Worm (Caenorhabditis elegans) whole organism, mixed stage, embryonic: Measurements from ENCODE around the gene Y62E10A.19.

Experiments used
- M03D4.4 ChIP-seq: sonication (generic microtip); optimal IDR thresholded peaks from 2 replicates; lab custom pipeline; 2017; ENCODE audit warnings: mild to moderate bottlenecking, missing genetic modification characterization, missing compliant biosample characterization
- blmp-1 ChIP-seq: fragments of 150-350 bp; optimal IDR thresholded peaks from 2 replicates; lab custom pipeline; 2014; ENCODE audit warnings: missing biosample characterization, missing genetic modification characterization
- ceh-43 ChIP-seq: fragments of 200-800 bp; sonication (Bioruptor generic); optimal IDR thresholded peaks from 2 replicates; lab custom pipeline; 2018; ENCODE audit warnings: mild to moderate bottlenecking, missing genetic modification characterization, moderate library complexity, missing compliant biosample characterization
- flh-1 ChIP-seq: fragments of 200-800 bp; sonication (Bioruptor generic); optimal IDR thresholded peaks from 2 replicates; lab custom pipeline; 2018; ENCODE audit warnings: mild to moderate bottlenecking, missing genetic modification characterization, moderate library complexity, missing compliant biosample characterization
- lin-13 ChIP-seq: fragments of 150-350 bp; optimal IDR thresholded peaks from 2 replicates; lab custom pipeline; 2014; ENCODE audit warnings: missing biosample characterization, missing genetic modification characterization
- lsy-2 ChIP-seq: fragments of 150-350 bp; optimal IDR thresholded peaks from 2 replicates; lab custom pipeline; 2014; ENCODE audit warnings: missing biosample characterization, missing genetic modification characterization
- mep-1 ChIP-seq: fragments of 150-350 bp; optimal IDR thresholded peaks from 2 replicates; lab custom pipeline; 2017; ENCODE audit warnings: missing biosample characterization, missing genetic modification reagents, missing genetic modification characterization, inconsistent platforms
- nhr-237 ChIP-seq: fragments of 150-350 bp; optimal IDR thresholded peaks from 2 replicates; lab custom pipeline; 2014; ENCODE audit warnings: missing biosample characterization, missing genetic modification characterization
- nhr-28 ChIP-seq: fragments of 150-350 bp; optimal IDR thresholded peaks from 2 replicates; lab custom pipeline; 2014; ENCODE audit warnings: missing biosample characterization, missing genetic modification characterization
- nhr-76 ChIP-seq: sonication (generic microtip); optimal IDR thresholded peaks from 2 replicates; lab custom pipeline; 2017; ENCODE audit warnings: missing biosample characterization, missing genetic modification characterization
- pha-4 ChIP-seq: fragments of 150-350 bp; optimal IDR thresholded peaks from 2 replicates; lab custom pipeline; 2018; ENCODE audit warnings: missing biosample characterization, missing genetic modification reagents, missing genetic modification characterization
- sem-2 ChIP-seq: fragments of 200-800 bp; sonication (Bioruptor generic); optimal IDR thresholded peaks from 2 replicates; lab custom pipeline; 2018; ENCODE audit warnings: mild to moderate bottlenecking, missing genetic modification characterization, missing compliant biosample characterization
- sptf-1 ChIP-seq: sonication (generic microtip); optimal IDR thresholded peaks from 2 replicates; lab custom pipeline; 2017; ENCODE audit warnings: mild to moderate bottlenecking, missing genetic modification characterization, moderate library complexity, missing compliant biosample characterization
- unc-62 ChIP-seq: fragments of 150-350 bp; optimal IDR thresholded peaks from 2 replicates; lab custom pipeline; 2014; ENCODE audit warnings: missing biosample characterization, missing genetic modification reagents, missing genetic modification characterization

DNA sequence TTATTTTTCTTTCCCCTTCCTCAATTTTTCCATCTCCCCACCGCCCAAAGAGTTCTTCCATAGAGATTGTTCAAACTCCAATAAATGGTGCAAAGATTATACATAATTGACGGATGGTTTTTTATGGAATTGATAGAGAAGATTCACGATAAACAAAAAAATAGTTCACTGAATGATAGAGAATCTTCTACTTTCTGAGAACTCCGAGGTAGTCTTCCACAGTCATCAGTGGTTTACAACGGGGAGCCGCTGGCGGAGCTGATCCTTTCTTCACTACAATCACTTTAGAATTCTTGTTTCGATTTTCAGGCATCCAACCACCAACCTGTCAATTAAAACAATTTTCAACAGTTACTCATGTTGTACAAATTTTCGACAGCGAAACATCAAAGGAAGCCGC, 52.1 kb downstream of the Y62E10A.19 start:
- TF ChIP-seq ceh-43 (GFP tag; lab: Kevin White, UChicago): no peak
- no peak for TF ChIP-seq M03D4.4
- TF ChIP-seq nhr-28 (tag; lab: Kevin White, UChicago): no peak
- no peak for TF ChIP-seq sptf-1 (tag; lab: Kevin White, UChicago)
- no peak for TF ChIP-seq unc-62
- no peak for TF ChIP-seq sem-2 (GFP tag; lab: Kevin White, UChicago)
- TF ChIP-seq lsy-2 (tag; lab: Kevin White, UChicago): no peak
- TF ChIP-seq blmp-1 (tag; lab: Kevin White, UChicago): no peak
- TF ChIP-seq pha-4: no peak
- no peak for TF ChIP-seq nhr-237 (tag; lab: Kevin White, UChicago)
- no peak for TF ChIP-seq lin-13 (tag; lab: Kevin White, UChicago)
- TF ChIP-seq mep-1 (tag; lab: Kevin White, UChicago): no peak
- no peak for TF ChIP-seq flh-1 (GFP tag; lab: Kevin White, UChicago)
- TF ChIP-seq nhr-76 (tag; lab: Kevin White, UChicago): no peak
